Worm (Caenorhabditis elegans) whole organism, midembryonic: ENCODE measurements around the gene F10C2.7.

Experiments used
- T22C8.4 ChIP-seq: fragments of 200-800 bp; sonication (Bioruptor generic); IDR thresholded peaks from 2 replicates; pipeline ENCODE4 v1.3.6; 2022; ENCODE audit warnings: missing genetic modification characterization, missing compliant biosample characterization
- cog-1 ChIP-seq: sonication (generic microtip); optimal IDR thresholded peaks from 2 replicates; lab custom pipeline; 2016; ENCODE audit warnings: missing genetic modification characterization, missing compliant biosample characterization
- flt-1 ChIP-seq: fragments of 200-800 bp; sonication (Bioruptor generic); IDR thresholded peaks from 2 replicates; pipeline ENCODE4 v1.3.6; 2022; ENCODE audit warnings: missing genetic modification characterization, missing compliant biosample characterization
- klf-2 ChIP-seq: fragments of 200-800 bp; sonication (Bioruptor generic); conservative IDR thresholded peaks from 2 replicates; pipeline ENCODE4 v1.3.6; 2022; ENCODE audit warnings: missing genetic modification reagents, missing genetic modification characterization, missing compliant biosample characterization
- med-1 ChIP-seq: sonication (generic microtip); optimal IDR thresholded peaks from 2 replicates; lab custom pipeline; 2017; ENCODE audit warnings: missing genetic modification characterization, mild to moderate bottlenecking, missing compliant biosample characterization, antibody characterized with exemption, missing genetic modification reagents; ENCODE audit not compliant: insufficient read depth
- ref-1 ChIP-seq: fragments of 200-800 bp; sonication (Bioruptor generic); conservative IDR thresholded peaks from 2 replicates; pipeline ENCODE4 v1.3.6; 2022; ENCODE audit warnings: missing genetic modification reagents, missing genetic modification characterization, missing compliant biosample characterization
- tab-1 ChIP-seq: fragments of 200-800 bp; sonication (Bioruptor generic); IDR thresholded peaks from 2 replicates; pipeline ENCODE4 v1.3.6; 2022; ENCODE audit warnings: missing genetic modification characterization, missing compliant biosample characterization
- ztf-23 ChIP-seq: fragments of 200-800 bp; sonication (Bioruptor generic); IDR thresholded peaks from 2 replicates; pipeline ENCODE4 v1.3.6; 2022; ENCODE audit warnings: missing genetic modification reagents, missing genetic modification characterization, missing compliant biosample characterization
- ztf-29 ChIP-seq: fragments of 200-800 bp; sonication (Bioruptor generic); IDR thresholded peaks from 2 replicates; pipeline ENCODE4 v1.3.6; 2022; ENCODE audit warnings: missing genetic modification reagents, missing genetic modification characterization, missing compliant biosample characterization

The F10C2.7 gene

ce11 chrV:12026878-12027477 lies 26.7 kb upstream of the F10C2.7 start:
- no peak for TF ChIP-seq T22C8.4 (GFP tag; lab: Robert Waterston, UW)
- no peak for TF ChIP-seq med-1 (GFP tag; lab: Kevin White, UChicago)
- TF ChIP-seq tab-1 (GFP tag; lab: Robert Waterston, UW): no peak
- TF ChIP-seq flt-1 (GFP tag; lab: Robert Waterston, UW): no peak
- TF ChIP-seq cog-1 (tag; lab: Kevin White, UChicago): no peak
- TF ChIP-seq ztf-29 (GFP tag; lab: Robert Waterston, UW): no peak
- TF ChIP-seq ref-1 (GFP tag; lab: Robert Waterston, UW): no peak
- TF ChIP-seq klf-2 (GFP tag; lab: Robert Waterston, UW): no peak
- no peak for TF ChIP-seq ztf-23 (GFP tag; lab: Robert Waterston, UW)

DNA sequence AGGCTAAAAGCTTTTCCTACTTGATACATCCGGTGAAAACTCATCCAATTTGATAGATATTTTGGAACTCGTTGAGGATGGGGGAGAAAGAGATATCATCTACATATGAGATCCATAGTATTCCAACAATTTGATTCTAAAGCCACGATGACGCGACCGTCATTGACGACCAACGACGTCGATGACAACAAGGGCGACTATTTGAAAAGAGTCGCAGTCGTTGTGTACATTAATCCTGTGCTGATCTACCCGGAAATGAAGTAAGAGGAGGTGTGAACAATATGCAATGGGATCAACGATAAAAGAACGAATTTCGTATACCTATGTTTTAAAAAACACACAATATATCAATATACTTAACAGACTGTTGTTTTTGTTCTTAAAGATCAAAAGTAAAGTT lies 25.5 kb upstream of the F10C2.7 start:
- TF ChIP-seq tab-1 (GFP tag; lab: Robert Waterston, UW): no peak
- no peak for TF ChIP-seq klf-2 (GFP tag; lab: Robert Waterston, UW)
- no peak for TF ChIP-seq T22C8.4 (GFP tag; lab: Robert Waterston, UW)
- no peak for TF ChIP-seq cog-1 (tag; lab: Kevin White, UChicago)
- no peak for TF ChIP-seq ztf-23 (GFP tag; lab: Robert Waterston, UW)
- no peak for TF ChIP-seq ztf-29 (GFP tag; lab: Robert Waterston, UW)
- no peak for TF ChIP-seq flt-1 (GFP tag; lab: Robert Waterston, UW)
- no peak for TF ChIP-seq med-1 (GFP tag; lab: Kevin White, UChicago)
- no peak for TF ChIP-seq ref-1 (GFP tag; lab: Robert Waterston, UW)

DNA sequence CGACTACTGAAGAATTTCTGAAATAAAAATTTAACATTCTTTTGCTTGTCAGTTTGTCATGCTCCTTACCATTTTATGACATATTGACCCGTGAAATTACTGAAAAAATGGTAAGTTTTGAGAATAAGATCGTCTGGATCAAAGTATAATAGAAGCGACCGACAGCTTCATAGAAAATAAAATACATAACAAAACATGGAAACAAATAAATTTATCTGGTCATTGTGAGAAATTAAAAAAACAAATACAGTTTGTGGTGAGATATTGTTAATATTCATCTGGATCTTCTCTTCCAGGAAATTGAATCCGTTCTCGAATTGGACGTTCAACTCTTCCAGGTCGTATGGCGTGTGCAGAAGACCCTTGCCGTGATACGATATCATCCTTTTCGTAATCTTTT lies 21.6 kb upstream of the F10C2.7 start, which contains the start of gene pkc-1:
Gene pkc-1 (minus strand): TSS at position 101 of the 400 bp plus-strand sequence.
- TF ChIP-seq med-1 (GFP tag; lab: Kevin White, UChicago): no peak
- no peak for TF ChIP-seq klf-2 (GFP tag; lab: Robert Waterston, UW)
- no peak for TF ChIP-seq ztf-23 (GFP tag; lab: Robert Waterston, UW)
- TF ChIP-seq ztf-29 (GFP tag; lab: Robert Waterston, UW): no peak
- no peak for TF ChIP-seq flt-1 (GFP tag; lab: Robert Waterston, UW)
- no peak for TF ChIP-seq tab-1 (GFP tag; lab: Robert Waterston, UW)
- TF ChIP-seq cog-1 (tag; lab: Kevin White, UChicago): no peak
- no peak for TF ChIP-seq ref-1 (GFP tag; lab: Robert Waterston, UW)
- TF ChIP-seq T22C8.4 (GFP tag; lab: Robert Waterston, UW): no peak

- TF ChIP-seq ztf-29 (GFP tag; lab: Robert Waterston, UW) (no peak), ztf-23 (GFP tag; lab: Robert Waterston, UW) (no peak), tab-1 (GFP tag; lab: Robert Waterston, UW) (no peak), flt-1 (GFP tag; lab: Robert Waterston, UW) (no peak), cog-1 (tag; lab: Kevin White, UChicago) (no peak), T22C8.4 (GFP tag; lab: Robert Waterston, UW) (no peak)
These were observed 19.9 kb upstream of the F10C2.7 start for ce11 chrV:12033841-12034240.

DNA sequence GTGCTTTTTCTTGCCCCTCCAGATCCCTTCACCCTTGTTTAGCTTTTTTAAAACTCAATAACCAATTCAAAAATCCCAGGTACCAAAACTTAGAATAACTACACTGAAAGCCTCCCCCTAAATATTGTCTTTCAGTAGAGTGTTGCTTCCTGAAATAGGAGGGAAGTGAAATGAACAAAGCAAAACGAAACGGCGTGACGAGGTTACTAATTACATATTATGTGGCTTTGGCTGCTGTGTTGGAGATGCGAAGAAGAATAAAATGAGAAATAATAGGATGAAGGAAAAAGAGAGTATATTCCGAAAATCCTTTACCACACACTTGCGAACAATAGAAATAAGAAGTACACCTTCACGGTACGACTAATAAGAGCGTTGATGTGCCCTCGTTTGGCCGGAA lies 17.6 kb upstream of the F10C2.7 start:
- no peak for TF ChIP-seq klf-2 (GFP tag; lab: Robert Waterston, UW)
- no peak for TF ChIP-seq flt-1 (GFP tag; lab: Robert Waterston, UW)

DNA sequence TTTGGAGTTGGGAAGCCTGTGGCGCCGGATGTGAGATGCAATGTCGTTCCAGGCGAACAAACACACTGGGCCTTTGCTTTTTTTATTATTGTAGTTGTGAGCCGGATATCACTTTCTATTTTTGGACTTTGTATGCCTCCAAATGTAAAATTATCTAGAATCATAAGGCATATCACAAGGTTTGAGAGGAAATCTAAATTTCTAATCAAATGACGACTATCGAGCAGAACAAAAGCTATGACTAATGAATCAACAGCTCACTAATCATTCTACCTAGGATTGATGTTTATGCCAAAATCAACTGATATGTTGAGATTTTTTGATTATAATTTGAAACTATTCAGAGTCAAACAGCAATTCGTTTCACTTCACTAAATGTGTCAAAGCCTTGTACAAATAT lies 15.8 kb upstream of the F10C2.7 start:
- TF ChIP-seq tab-1 (GFP tag; lab: Robert Waterston, UW) (no peak), cog-1 (tag; lab: Kevin White, UChicago) (no peak), flt-1 (GFP tag; lab: Robert Waterston, UW) (no peak), klf-2 (GFP tag; lab: Robert Waterston, UW) (no peak), ref-1 (GFP tag; lab: Robert Waterston, UW) (no peak), med-1 (GFP tag; lab: Kevin White, UChicago) (no peak), ztf-23 (GFP tag; lab: Robert Waterston, UW) (no peak), T22C8.4 (GFP tag; lab: Robert Waterston, UW) (no peak)

DNA sequence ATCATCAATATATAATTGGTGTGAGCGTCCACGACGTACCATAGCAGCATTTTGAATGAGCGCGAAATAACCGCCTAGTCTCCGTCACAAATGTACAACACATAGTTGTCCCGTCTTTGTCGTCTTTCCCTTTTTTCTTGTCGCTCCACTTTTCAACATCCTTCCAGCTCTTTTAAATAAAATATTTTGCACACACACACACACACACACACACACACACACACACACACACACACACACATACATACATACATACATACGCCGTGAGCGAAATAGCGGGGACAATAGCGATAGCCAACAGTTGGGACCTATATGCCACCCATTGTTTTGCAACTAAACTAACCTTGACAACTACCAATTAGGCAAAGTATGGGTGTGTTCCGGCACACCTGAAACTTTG lies 15.4 kb upstream of the F10C2.7 start:
- TF ChIP-seq flt-1 (GFP tag; lab: Robert Waterston, UW): no peak
- TF ChIP-seq ztf-23 (GFP tag; lab: Robert Waterston, UW): no peak
- no peak for TF ChIP-seq med-1 (GFP tag; lab: Kevin White, UChicago)
- no peak for TF ChIP-seq ref-1 (GFP tag; lab: Robert Waterston, UW)
- no peak for TF ChIP-seq klf-2 (GFP tag; lab: Robert Waterston, UW)

DNA sequence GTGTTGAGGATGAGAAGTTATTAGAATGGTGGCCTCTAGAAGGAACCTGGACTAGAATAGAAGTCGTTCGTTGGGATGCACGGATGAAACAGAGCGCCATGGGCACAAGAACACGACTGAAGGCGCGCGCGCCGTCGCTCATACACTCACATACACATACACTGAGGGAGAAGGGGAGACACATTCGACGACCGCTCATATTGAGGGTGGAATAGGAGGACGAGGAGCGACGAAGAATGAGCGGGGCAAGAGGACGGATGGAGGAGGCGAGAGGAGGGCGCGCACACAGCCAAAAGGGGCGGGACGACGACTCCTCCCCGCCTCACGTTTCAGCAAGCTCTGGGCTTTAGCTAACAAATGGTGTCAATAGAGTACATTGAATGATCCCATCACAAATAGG lies 14.9 kb upstream of the F10C2.7 start:
- 0 out of 2 replicates have a peak, but pooled peaks have one; percentile 36 for TF ChIP-seq flt-1 (GFP tag; lab: Robert Waterston, UW)
- peak; percentile 67; the same call in 1 of the 2 replicates for TF ChIP-seq ztf-23 (GFP tag; lab: Robert Waterston, UW)
- TF ChIP-seq ref-1 (GFP tag; lab: Robert Waterston, UW): 0 out of 2 replicates have a peak, but pooled peaks have one; percentile 8
- TF ChIP-seq ztf-29 (GFP tag; lab: Robert Waterston, UW): no peak

ce11 chrV:12039755-12040154 lies 13.9 kb upstream of the F10C2.7 start:
- TF ChIP-seq ztf-29 (GFP tag; lab: Robert Waterston, UW): no peak
- no peak for TF ChIP-seq ztf-23 (GFP tag; lab: Robert Waterston, UW)
- TF ChIP-seq ref-1 (GFP tag; lab: Robert Waterston, UW): no peak
- no peak for TF ChIP-seq cog-1 (tag; lab: Kevin White, UChicago)
- no peak for TF ChIP-seq klf-2 (GFP tag; lab: Robert Waterston, UW)
- TF ChIP-seq tab-1 (GFP tag; lab: Robert Waterston, UW): no peak
- no peak for TF ChIP-seq T22C8.4 (GFP tag; lab: Robert Waterston, UW)
- TF ChIP-seq flt-1 (GFP tag; lab: Robert Waterston, UW): no peak
- no peak for TF ChIP-seq med-1 (GFP tag; lab: Kevin White, UChicago)
